Fruit fly (Drosophila melanogaster) whole organism, adult: ENCODE results near the gene Vti1b.

ENCODE experiments used
- CG14711 ChIP-seq: fragments of 200-800 bp; sonication (Bioruptor generic); optimal IDR thresholded peaks from 2 replicates; lab custom pipeline; 2018; ENCODE audit warnings: missing biosample characterization, mild to moderate bottlenecking, missing genetic modification characterization, moderate library complexity
- CG5204 ChIP-seq: fragments of 200-800 bp; sonication (Bioruptor generic); optimal IDR thresholded peaks from 2 replicates; lab custom pipeline; 2016; ENCODE audit warnings: missing biosample characterization, missing genetic modification characterization
- Crg-1 ChIP-seq: fragments of 200-800 bp; sonication (Bioruptor generic); optimal IDR thresholded peaks from 2 replicates; lab custom pipeline; 2016; ENCODE audit warnings: missing biosample characterization, missing genetic modification characterization
- Hr96 ChIP-seq: fragments of 200-800 bp; sonication (Bioruptor generic); optimal IDR thresholded peaks from 2 replicates; lab custom pipeline; 2016; ENCODE audit warnings: missing biosample characterization, missing genetic modification characterization
- bab1 ChIP-seq: fragments of 200-800 bp; sonication (Bioruptor generic); optimal IDR thresholded peaks from 3 replicates; lab custom pipeline; 2019; ENCODE audit warnings: missing biosample characterization, mild to moderate bottlenecking, missing genetic modification characterization, moderate library complexity

DNA sequence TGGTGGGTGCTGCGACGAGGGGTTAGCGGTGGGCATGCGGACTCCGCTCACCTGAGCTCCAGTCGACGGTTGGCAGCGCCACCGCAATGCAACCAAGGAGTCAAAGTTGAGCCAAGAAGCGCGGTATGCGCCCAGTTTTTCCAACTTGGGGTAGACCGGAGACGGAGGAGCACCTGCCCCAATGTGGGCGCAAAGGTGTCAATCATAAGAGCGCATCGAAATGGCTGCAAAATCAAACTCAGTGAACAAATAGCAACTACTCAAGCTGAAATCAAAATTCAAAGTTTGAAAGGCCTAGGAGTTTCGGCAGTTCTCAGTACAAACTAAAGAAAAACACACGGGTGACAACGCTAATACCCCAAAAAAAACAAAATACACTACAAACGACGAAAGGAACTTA lies 35.1 kb upstream of the Vti1b start, which contains the start of gene hmw:
- TF ChIP-seq CG14711 (tag; lab: Kevin White, UChicago): no peak
- TF ChIP-seq Crg-1 (GFP tag; lab: Kevin White, UChicago): no peak
- no peak for TF ChIP-seq bab1
- TF ChIP-seq Hr96 (GFP tag; lab: Kevin White, UChicago): no peak
- TF ChIP-seq CG5204: no peak
